Fruit fly (Drosophila melanogaster) whole organism, prepupa: ENCODE results near the gene Acp95EF.

Source experiments
- CG11762 ChIP-seq: fragments of 200-800 bp; sonication (Bioruptor generic); optimal IDR thresholded peaks from 3 replicates; lab custom pipeline; 2016; ENCODE audit warnings: missing biosample characterization, missing genetic modification characterization; ENCODE audit not compliant: insufficient read depth
- CG4318 ChIP-seq: fragments of 200-800 bp; sonication (Bioruptor generic); optimal IDR thresholded peaks from 3 replicates; lab custom pipeline; 2017; ENCODE audit warnings: missing biosample characterization, mild to moderate bottlenecking, missing genetic modification characterization
- CG6808 ChIP-seq: fragments of 200-800 bp; sonication (Bioruptor generic); optimal IDR thresholded peaks from 3 replicates; lab custom pipeline; 2017; ENCODE audit warnings: missing biosample characterization, missing genetic modification characterization, mild to moderate bottlenecking, moderate library complexity, missing genetic modification reagents
- Gug ChIP-seq: fragments of 200-800 bp; sonication (Bioruptor generic); IDR thresholded peaks from 2 replicates; pipeline ENCODE4 v1.3.6; 2022; ENCODE audit warnings: missing biosample characterization, missing genetic modification characterization
- Hr39 ChIP-seq: fragments of 200-800 bp; sonication (Bioruptor generic); optimal IDR thresholded peaks from 2 replicates; lab custom pipeline; 2016; ENCODE audit warnings: missing biosample characterization, missing genetic modification characterization
- Lpt ChIP-seq: fragments of 200-800 bp; sonication (Bioruptor generic); optimal IDR thresholded peaks from 3 replicates; lab custom pipeline; 2016; ENCODE audit warnings: missing biosample characterization, missing genetic modification characterization
- acj6 ChIP-seq: fragments of 200-800 bp; sonication (Bioruptor generic); optimal IDR thresholded peaks from 3 replicates; lab custom pipeline; 2016; ENCODE audit warnings: missing biosample characterization, missing genetic modification characterization
- dac ChIP-seq: fragments of 200-800 bp; sonication (Bioruptor generic); optimal IDR thresholded peaks from 2 replicates; lab custom pipeline; 2017; ENCODE audit warnings: missing biosample characterization, mild to moderate bottlenecking, missing genetic modification characterization
- salr ChIP-seq, 2 experiments: fragments of 200-800 bp; sonication (Bioruptor generic); optimal IDR thresholded peaks; 3 replicates each; lab custom pipeline; 2016 to 2018; ENCODE audit warnings: missing biosample characterization in 2 of 2, missing genetic modification characterization in 2 of 2, mild to moderate bottlenecking in 1 of 2
- topi ChIP-seq: fragments of 200-800 bp; sonication (Bioruptor generic); optimal IDR thresholded peaks from 3 replicates; lab custom pipeline; 2016; ENCODE audit warnings: missing biosample characterization, missing genetic modification characterization

- no peak for TF ChIP-seq topi (GFP tag; lab: Kevin White, UChicago)
- no peak for TF ChIP-seq Hr39 (GFP tag; lab: Kevin White, UChicago)
- TF ChIP-seq CG4318, result no peak
- no peak for TF ChIP-seq Gug (GFP tag; lab: Robert Waterston, UW)
- TF ChIP-seq acj6 (GFP tag; lab: Kevin White, UChicago), result no peak
- no peak for TF ChIP-seq Lpt
- TF ChIP-seq CG6808 (GFP tag; lab: Kevin White, UChicago), result no peak
- no peak for TF ChIP-seq CG11762 (GFP tag; lab: Kevin White, UChicago)
- TF ChIP-seq dac, result no peak
- TF ChIP-seq salr (GFP tag; optimal IDR thresholded peaks at IDR 0.05; lab: Kevin White, UChicago), result no peak
Observed at dm6 chr3R:24262923-24263322, 34.1 kb downstream of the Acp95EF start.
